Worm (Caenorhabditis elegans) whole organism, early embryonic: ENCODE measurements around the gene spig-9.

Source experiments
- B0310.2 ChIP-seq: sonication (generic microtip); optimal IDR thresholded peaks from 2 replicates; lab custom pipeline; 2016; ENCODE audit warnings: mild to moderate bottlenecking, missing genetic modification characterization, missing compliant biosample characterization
- F13C5.2 ChIP-seq: sonication (generic microtip); optimal IDR thresholded peaks from 2 replicates; lab custom pipeline; 2017; ENCODE audit warnings: mild to moderate bottlenecking, missing genetic modification characterization, inconsistent platforms, missing compliant biosample characterization
- ama-1 ChIP-seq: fragments of 150-350 bp; optimal IDR thresholded peaks from 2 replicates; lab custom pipeline; 2014
- ceh-13 ChIP-seq: fragments of 200-800 bp; sonication (Bioruptor generic); optimal IDR thresholded peaks from 2 replicates; lab custom pipeline; 2018; ENCODE audit warnings: mild to moderate bottlenecking, missing genetic modification characterization, missing compliant biosample characterization
- ceh-36 ChIP-seq: sonication (generic microtip); optimal IDR thresholded peaks from 2 replicates; lab custom pipeline; 2016; ENCODE audit warnings: missing genetic modification characterization, inconsistent platforms, missing compliant biosample characterization
- flt-1 ChIP-seq: fragments of 200-800 bp; sonication (Bioruptor generic); IDR thresholded peaks from 2 replicates; pipeline ENCODE4 v1.3.6; 2022; ENCODE audit warnings: missing genetic modification characterization, missing compliant biosample characterization
- hmbx-1 ChIP-seq: sonication (generic microtip); optimal IDR thresholded peaks from 2 replicates; lab custom pipeline; 2016; ENCODE audit warnings: mild to moderate bottlenecking, missing genetic modification characterization, missing compliant biosample characterization
- pes-1 ChIP-seq: fragments of 200-800 bp; sonication (Bioruptor generic); IDR thresholded peaks from 2 replicates; pipeline ENCODE4 v1.3.6; 2022; ENCODE audit warnings: missing genetic modification reagents, missing genetic modification characterization, missing compliant biosample characterization
- sea-1 ChIP-seq: fragments of 200-800 bp; sonication (Bioruptor generic); conservative IDR thresholded peaks from 2 replicates; pipeline ENCODE4 v1.3.6; 2022; ENCODE audit warnings: missing genetic modification characterization, missing compliant biosample characterization
- tbx-37 ChIP-seq: fragments of 200-800 bp; sonication (Bioruptor generic); conservative IDR thresholded peaks from 2 replicates; pipeline ENCODE4 v1.3.6; 2022; ENCODE audit warnings: missing genetic modification reagents, missing genetic modification characterization, missing compliant biosample characterization

DNA sequence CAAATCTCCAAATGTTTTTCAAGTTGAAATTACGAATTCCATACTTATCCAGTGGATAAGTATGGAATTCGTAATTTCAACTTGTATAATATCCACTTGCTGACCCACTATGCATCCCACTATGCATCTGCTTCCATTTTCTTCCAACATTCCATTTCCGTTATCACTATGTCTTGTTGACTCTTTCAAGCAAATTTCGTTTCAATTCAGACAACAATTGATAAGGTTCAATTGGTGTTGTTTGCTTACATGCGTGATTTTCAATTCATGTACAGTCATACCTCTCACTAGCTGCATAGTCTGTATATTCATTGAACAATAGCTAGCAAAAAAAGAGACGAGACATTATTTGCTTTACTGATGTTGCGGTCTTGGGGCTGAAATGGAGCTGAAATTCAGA lies 34.9 kb downstream of the spig-9 start:
- TF ChIP-seq ceh-36 (tag; lab: Kevin White, UChicago) (no peak), pes-1 (GFP tag; lab: Robert Waterston, UW) (no peak), ceh-13 (no peak), sea-1 (GFP tag; lab: Robert Waterston, UW) (no peak), ama-1 (lab: Kevin White, UChicago) (no peak), tbx-37 (GFP tag; lab: Robert Waterston, UW) (no peak), flt-1 (GFP tag; lab: Robert Waterston, UW) (no peak), F13C5.2 (tag; lab: Kevin White, UChicago) (no peak), B0310.2 (tag; lab: Kevin White, UChicago) (no peak), hmbx-1 (tag; lab: Kevin White, UChicago) (no peak)
